Worm (Caenorhabditis elegans) whole organism, L2 larva: ENCODE measurements around the gene C33D9.13.
A peak's percentile ranks its signal among the peaks of the same experiment; 100 is the strongest.

Source experiments
- C34F6.9 ChIP-seq: fragments of 150-350 bp; optimal IDR thresholded peaks from 2 replicates; lab custom pipeline; 2014; ENCODE audit warnings: missing biosample characterization, missing genetic modification characterization
- F13H6.1 ChIP-seq: sonication (generic microtip); optimal IDR thresholded peaks from 2 replicates; lab custom pipeline; 2016; ENCODE audit warnings: missing genetic modification characterization, missing compliant biosample characterization
- R02D3.7 ChIP-seq: fragments of 150-350 bp; optimal IDR thresholded peaks from 2 replicates; lab custom pipeline; 2014; ENCODE audit warnings: missing biosample characterization, missing genetic modification characterization
- Y55F3AM.14 ChIP-seq: fragments of 200-800 bp; sonication (Bioruptor generic); optimal IDR thresholded peaks from 2 replicates; lab custom pipeline; 2018; ENCODE audit warnings: mild to moderate bottlenecking, missing genetic modification characterization, missing compliant biosample characterization
- ZK546.5 ChIP-seq: sonication (generic microtip); optimal IDR thresholded peaks from 2 replicates; lab custom pipeline; 2017; ENCODE audit warnings: missing biosample characterization, missing genetic modification characterization
- alr-1 ChIP-seq: fragments of 150-350 bp; optimal IDR thresholded peaks from 2 replicates; lab custom pipeline; 2014; ENCODE audit warnings: missing biosample characterization, missing genetic modification characterization
- ama-1 ChIP-seq: fragments of 150-350 bp; optimal IDR thresholded peaks from 2 replicates; lab custom pipeline; 2018; ENCODE audit warnings: inconsistent platforms
- blmp-1 ChIP-seq: sonication (generic microtip); optimal IDR thresholded peaks from 2 replicates; lab custom pipeline; 2017; ENCODE audit warnings: missing genetic modification characterization, mild to moderate bottlenecking, missing compliant biosample characterization, antibody characterized with exemption, moderate library complexity; ENCODE audit not compliant: insufficient read depth
- ceh-16 ChIP-seq: fragments of 150-350 bp; optimal IDR thresholded peaks from 2 replicates; lab custom pipeline; 2014; ENCODE audit warnings: missing biosample characterization, missing genetic modification characterization
- ceh-82 ChIP-seq: fragments of 150-350 bp; optimal IDR thresholded peaks from 2 replicates; lab custom pipeline; 2014; ENCODE audit warnings: missing biosample characterization, missing genetic modification characterization
- crh-2 ChIP-seq: sonication (generic microtip); optimal IDR thresholded peaks from 2 replicates; lab custom pipeline; 2017; ENCODE audit warnings: missing biosample characterization, missing genetic modification characterization
- dmd-4 ChIP-seq: sonication (generic microtip); optimal IDR thresholded peaks from 2 replicates; lab custom pipeline; 2017; ENCODE audit warnings: missing biosample characterization, missing genetic modification characterization
- egl-27 ChIP-seq: sonication (generic microtip); optimal IDR thresholded peaks from 3 replicates; lab custom pipeline; 2017; ENCODE audit warnings: missing biosample characterization, missing genetic modification reagents, missing genetic modification characterization
- elt-3 ChIP-seq: sonication (generic microtip); optimal IDR thresholded peaks from 2 replicates; lab custom pipeline; 2017; ENCODE audit warnings: missing biosample characterization, missing genetic modification characterization
- fos-1 ChIP-seq: fragments of 150-350 bp; optimal IDR thresholded peaks from 2 replicates; lab custom pipeline; 2014; ENCODE audit warnings: missing biosample characterization, missing genetic modification characterization
- gmeb-1 ChIP-seq: fragments of 150-350 bp; optimal IDR thresholded peaks from 2 replicates; lab custom pipeline; 2014; ENCODE audit warnings: missing biosample characterization, missing genetic modification characterization
- lin-11 ChIP-seq: fragments of 150-350 bp; sonication (generic microtip); optimal IDR thresholded peaks from 2 replicates; lab custom pipeline; 2014; ENCODE audit warnings: missing biosample characterization, missing genetic modification characterization, inconsistent platforms, mixed read lengths
- lin-39 ChIP-seq: fragments of 150-350 bp; optimal IDR thresholded peaks from 2 replicates; lab custom pipeline; 2014; ENCODE audit warnings: missing biosample characterization, missing genetic modification reagents, missing genetic modification characterization
- lsy-2 ChIP-seq, 2 experiments: fragments of 150-350 bp in 1 of 2; sonication (generic microtip) in 1 of 2; optimal IDR thresholded peaks; 2 replicates each; lab custom pipeline; 2014 to 2017; ENCODE audit warnings: missing biosample characterization in 2 of 2, missing genetic modification characterization in 2 of 2
- mab-5 ChIP-seq: fragments of 150-350 bp; optimal IDR thresholded peaks from 2 replicates; lab custom pipeline; 2014; ENCODE audit warnings: missing biosample characterization, missing genetic modification characterization
- mbf-1 ChIP-seq: sonication (generic microtip); optimal IDR thresholded peaks from 2 replicates; lab custom pipeline; 2017; ENCODE audit warnings: missing biosample characterization, missing genetic modification characterization
- mdl-1 ChIP-seq, 2 experiments: fragments of 150-350 bp in 1 of 2; sonication (generic microtip) in 1 of 2; optimal IDR thresholded peaks; 2 replicates each; lab custom pipeline; 2017; ENCODE audit warnings: missing biosample characterization in 2 of 2, missing genetic modification characterization in 2 of 2
- nhr-11 ChIP-seq: fragments of 150-350 bp; optimal IDR thresholded peaks from 2 replicates; lab custom pipeline; 2014; ENCODE audit warnings: missing biosample characterization, missing genetic modification characterization
- nhr-12 ChIP-seq: fragments of 150-350 bp; optimal IDR thresholded peaks from 2 replicates; lab custom pipeline; 2014; ENCODE audit warnings: missing biosample characterization, missing genetic modification characterization
- nhr-129 ChIP-seq: fragments of 150-350 bp; optimal IDR thresholded peaks from 2 replicates; lab custom pipeline; 2014; ENCODE audit warnings: missing biosample characterization, missing genetic modification characterization
- nhr-21 ChIP-seq: fragments of 150-350 bp; optimal IDR thresholded peaks from 2 replicates; lab custom pipeline; 2014; ENCODE audit warnings: missing biosample characterization, missing genetic modification characterization
- nhr-237 ChIP-seq: fragments of 150-350 bp; optimal IDR thresholded peaks from 2 replicates; lab custom pipeline; 2014; ENCODE audit warnings: missing biosample characterization, missing genetic modification characterization
- nhr-25 ChIP-seq: fragments of 150-350 bp; sonication (generic microtip); optimal IDR thresholded peaks from 3 replicates; lab custom pipeline; 2014; ENCODE audit warnings: missing biosample characterization, missing genetic modification characterization
- nhr-6 ChIP-seq: fragments of 150-350 bp; optimal IDR thresholded peaks from 2 replicates; lab custom pipeline; 2014; ENCODE audit warnings: missing biosample characterization, missing genetic modification characterization
- nhr-77 ChIP-seq: fragments of 150-350 bp; optimal IDR thresholded peaks from 2 replicates; lab custom pipeline; 2014; ENCODE audit warnings: missing biosample characterization, missing genetic modification characterization
- peb-1 ChIP-seq: fragments of 150-350 bp; optimal IDR thresholded peaks from 2 replicates; lab custom pipeline; 2014; ENCODE audit warnings: missing biosample characterization, missing genetic modification characterization
- sem-4 ChIP-seq: fragments of 150-350 bp; optimal IDR thresholded peaks from 2 replicates; lab custom pipeline; 2014; ENCODE audit warnings: missing biosample characterization, missing genetic modification reagents, missing genetic modification characterization
- skn-1 ChIP-seq: sonication (generic microtip); optimal IDR thresholded peaks from 2 replicates; lab custom pipeline; 2017; ENCODE audit warnings: missing biosample characterization, missing genetic modification characterization
- sma-3 ChIP-seq: sonication (generic microtip); optimal IDR thresholded peaks from 2 replicates; lab custom pipeline; 2016; ENCODE audit warnings: missing genetic modification reagents, missing genetic modification characterization, missing compliant biosample characterization
- sma-9 ChIP-seq, 2 experiments: fragments of 150-350 bp in 1 of 2; sonication (generic microtip) in 1 of 2; optimal IDR thresholded peaks; 2 replicates each; lab custom pipeline; 2014 to 2016; ENCODE audit warnings: missing genetic modification characterization in 2 of 2, mild to moderate bottlenecking in 1 of 2, missing biosample characterization in 1 of 2, missing compliant biosample characterization in 1 of 2, missing genetic modification reagents in 1 of 2, moderate library complexity in 1 of 2
- snpc-4 ChIP-seq: fragments of 150-350 bp; optimal IDR thresholded peaks from 2 replicates; lab custom pipeline; 2014; ENCODE audit warnings: missing biosample characterization, missing genetic modification characterization
- unc-39 ChIP-seq: fragments of 150-350 bp; optimal IDR thresholded peaks from 2 replicates; lab custom pipeline; 2014; ENCODE audit warnings: missing biosample characterization, missing genetic modification characterization
- unc-55 ChIP-seq: fragments of 150-350 bp; sonication (generic microtip); optimal IDR thresholded peaks from 3 replicates; lab custom pipeline; 2014; ENCODE audit warnings: missing biosample characterization, missing genetic modification reagents, missing genetic modification characterization
- ztf-1 ChIP-seq: fragments of 200-800 bp; sonication (Bioruptor generic); conservative IDR thresholded peaks from 2 replicates; pipeline ENCODE4 v1.3.6; 2022; ENCODE audit warnings: missing genetic modification characterization, missing compliant biosample characterization
- ztf-11 ChIP-seq: sonication (generic microtip); optimal IDR thresholded peaks from 2 replicates; lab custom pipeline; 2017; ENCODE audit warnings: missing biosample characterization, missing genetic modification characterization
- ztf-4 ChIP-seq: fragments of 150-350 bp; optimal IDR thresholded peaks from 2 replicates; lab custom pipeline; 2014; ENCODE audit warnings: missing biosample characterization, missing genetic modification characterization

The C33D9.13 gene

DNA sequence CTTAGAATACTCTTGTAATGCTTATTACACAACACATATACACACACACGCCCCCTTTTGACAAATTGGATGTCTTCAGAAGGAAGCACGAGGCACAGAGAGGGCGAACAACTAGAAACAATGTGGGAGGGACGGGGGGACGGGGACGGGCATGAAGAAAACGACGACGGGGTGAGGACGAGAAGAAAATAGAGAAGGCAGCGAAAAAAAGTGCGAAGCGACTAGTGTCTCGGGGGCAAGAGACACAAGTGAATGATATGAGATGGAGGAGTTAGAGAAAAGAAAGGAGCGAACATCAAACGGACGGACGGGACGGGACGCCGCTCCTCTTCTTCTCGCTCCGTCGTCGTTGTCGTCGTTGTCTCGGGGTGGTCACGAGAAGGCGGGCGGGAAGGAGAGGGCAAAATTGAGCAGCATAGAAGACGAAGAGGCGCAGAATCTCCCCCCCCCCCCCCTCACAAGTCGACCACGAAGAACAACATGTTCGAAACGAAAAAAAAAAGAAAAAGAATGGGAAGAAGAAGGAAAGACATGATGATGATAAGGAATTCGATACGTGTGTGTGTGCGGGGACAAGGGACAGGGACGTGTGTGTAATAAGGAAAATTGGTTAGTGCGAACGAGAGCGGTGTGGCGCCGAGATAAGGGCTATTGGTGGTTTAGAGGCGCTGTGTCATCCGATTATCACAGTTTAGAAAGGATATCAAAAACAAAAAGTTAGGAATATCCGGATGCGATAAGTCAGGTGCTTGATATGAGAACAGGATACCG lies 10.0 kb upstream of the C33D9.13 start (continued):
- TF ChIP-seq ceh-16 (tag; lab: Kevin White, UChicago) (peak; percentile 97), unc-39 (tag; lab: Kevin White, UChicago) (peak; percentile 29), lin-39 (tag; lab: Kevin White, UChicago) (no peak), mbf-1 (tag; lab: Kevin White, UChicago) (no peak), nhr-21 (tag; lab: Kevin White, UChicago) (peak; percentile 89), lsy-2 (tag; optimal IDR thresholded peaks at IDR 0.05; lab: Kevin White, UChicago) (peak; percentile 1 to 67), mdl-1 (tag; optimal IDR thresholded peaks at IDR 0.05; lab: Kevin White, UChicago) (peak; percentile 80 to 93), Y55F3AM.14 (GFP tag; lab: Kevin White, UChicago) (peak; percentile 97), skn-1 (no peak), fos-1 (tag; lab: Kevin White, UChicago) (peak; percentile 80), unc-55 (peak; percentile 56), alr-1 (tag; lab: Kevin White, UChicago) (no peak), elt-3 (tag; lab: Kevin White, UChicago) (no peak), peb-1 (tag; lab: Kevin White, UChicago) (no peak), egl-27 (tag; lab: Kevin White, UChicago) (peak; percentile 81), ZK546.5 (tag; lab: Kevin White, UChicago) (no peak), mab-5 (peak; percentile 31)
- TF ChIP-seq, all 48 proteins: peak for 27

DNA sequence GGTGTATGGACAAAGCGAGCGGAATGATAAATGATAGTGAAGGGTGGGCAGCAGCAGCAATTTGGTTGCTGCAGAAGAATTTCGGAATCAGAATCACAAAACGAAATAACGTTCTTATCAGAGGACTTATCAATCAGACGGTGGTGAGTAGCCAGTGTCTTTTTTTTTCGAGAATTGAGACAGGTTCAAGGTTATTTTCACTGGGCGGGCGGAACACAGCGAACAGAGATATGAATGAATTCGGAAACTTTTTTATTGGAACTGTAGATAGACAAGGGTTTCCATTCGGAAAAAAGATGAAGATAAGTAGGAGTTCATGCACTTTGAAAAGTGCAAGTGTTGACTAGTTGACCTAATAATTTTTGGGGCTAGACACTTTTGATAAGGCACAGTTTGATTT lies 8.1 kb upstream of the C33D9.13 start:
- TF ChIP-seq unc-39 (tag; lab: Kevin White, UChicago) (no peak), elt-3 (tag; lab: Kevin White, UChicago) (no peak), nhr-12 (tag; lab: Kevin White, UChicago) (no peak), fos-1 (tag; lab: Kevin White, UChicago) (peak; percentile 92), unc-55 (no peak), crh-2 (no peak), gmeb-1 (tag; lab: Kevin White, UChicago) (no peak), sma-9 (GFP tag; optimal IDR thresholded peaks at IDR 0.05; lab: Kevin White, UChicago) (peak; percentile 79), sma-9 (tag; optimal IDR thresholded peaks at IDR 0.05; lab: Kevin White, UChicago) (no peak), C34F6.9 (tag; lab: Kevin White, UChicago) (no peak), egl-27 (tag; lab: Kevin White, UChicago) (peak; percentile 61), ceh-82 (tag; lab: Kevin White, UChicago) (no peak), ama-1 (lab: Kevin White, UChicago) (no peak), alr-1 (tag; lab: Kevin White, UChicago) (no peak), lin-39 (tag; lab: Kevin White, UChicago) (no peak), R02D3.7 (tag; lab: Kevin White, UChicago) (no peak), Y55F3AM.14 (GFP tag; lab: Kevin White, UChicago) (peak; percentile 38), ztf-4 (tag; lab: Kevin White, UChicago) (no peak), mab-5 (no peak), nhr-21 (tag; lab: Kevin White, UChicago) (peak; percentile 77), mbf-1 (tag; lab: Kevin White, UChicago) (no peak), sem-4 (peak; percentile 42), F13H6.1 (peak; percentile 8), dmd-4 (tag; lab: Kevin White, UChicago) (no peak), ZK546.5 (tag; lab: Kevin White, UChicago) (no peak), ztf-11 (tag; lab: Kevin White, UChicago) (no peak), sma-3 (GFP tag; lab: Kevin White, UChicago) (peak; percentile 68), mdl-1 (tag; optimal IDR thresholded peaks at IDR 0.05; lab: Kevin White, UChicago) (no peak), snpc-4 (tag; lab: Kevin White, UChicago) (no peak), ceh-16 (tag; lab: Kevin White, UChicago) (no peak), ztf-1 (no peak), nhr-237 (no peak), skn-1 (no peak), nhr-77 (no peak), nhr-25 (tag; lab: Kevin White, UChicago) (peak; percentile 57), nhr-11 (tag; lab: Kevin White, UChicago) (no peak), lin-11 (tag; lab: Kevin White, UChicago) (no peak), nhr-129 (tag; lab: Kevin White, UChicago) (no peak), nhr-6 (no peak), blmp-1 (tag; lab: Kevin White, UChicago) (peak; percentile 74)
